Worm (Caenorhabditis elegans) whole organism, L4 larva: ENCODE measurements around the gene F13E9.19.

ENCODE experiments used
- D1046.2 ChIP-seq: fragments of 200-800 bp; sonication (Bioruptor generic); IDR thresholded peaks from 2 replicates; pipeline ENCODE4 v1.3.6; 2022; ENCODE audit warnings: missing genetic modification characterization, missing compliant biosample characterization
- F10B5.3 ChIP-seq: sonication (generic microtip); optimal IDR thresholded peaks from 2 replicates; lab custom pipeline; 2016; ENCODE audit warnings: mild to moderate bottlenecking, missing genetic modification characterization, missing compliant biosample characterization
- F44E2.7 ChIP-seq: fragments of 200-800 bp; sonication (Bioruptor generic); IDR thresholded peaks from 2 replicates; pipeline ENCODE4 v2.1.2; 2022; ENCODE audit warnings: missing genetic modification characterization, missing compliant biosample characterization
- F49E8.2 ChIP-seq: sonication (generic microtip); optimal IDR thresholded peaks from 2 replicates; lab custom pipeline; 2016; ENCODE audit warnings: missing compliant biosample characterization, mild to moderate bottlenecking, missing genetic modification characterization, borderline replicate concordance
- Y105C5A.15 ChIP-seq: fragments of 200-800 bp; sonication (Bioruptor generic); IDR thresholded peaks from 2 replicates; pipeline ENCODE4 v1.3.6; 2022; ENCODE audit warnings: missing genetic modification characterization, missing compliant biosample characterization
- Y48G9A.11 ChIP-seq: fragments of 200-800 bp; sonication (Bioruptor generic); IDR thresholded peaks from 2 replicates; pipeline ENCODE4 v1.3.6; 2022; ENCODE audit warnings: missing genetic modification reagents, missing genetic modification characterization, missing compliant biosample characterization
- Y5F2A.4 ChIP-seq: fragments of 200-800 bp; sonication (Bioruptor generic); optimal IDR thresholded peaks from 2 replicates; lab custom pipeline; 2018; ENCODE audit warnings: mild to moderate bottlenecking, missing genetic modification characterization, missing compliant biosample characterization
- ZK337.2 ChIP-seq: fragments of 200-800 bp; sonication (Bioruptor generic); IDR thresholded peaks from 2 replicates; pipeline ENCODE4 v1.3.6; 2022; ENCODE audit warnings: missing genetic modification reagents, missing genetic modification characterization, missing compliant biosample characterization
- ZK546.5 ChIP-seq, 2 experiments: sonication (generic microtip); optimal IDR thresholded peaks; 2 replicates each; lab custom pipeline; 2017; ENCODE audit warnings: missing biosample characterization in 2 of 2, missing genetic modification characterization in 2 of 2
- aha-1 ChIP-seq: fragments of 150-350 bp; peaks from one replicate; lab custom pipeline; 2014; ENCODE audit warnings: missing biosample characterization, missing genetic modification characterization
- aly-2 ChIP-seq: sonication (generic microtip); optimal IDR thresholded peaks from 2 replicates; lab custom pipeline; 2018; ENCODE audit warnings: missing biosample characterization, missing genetic modification characterization
- arid-1 ChIP-seq: fragments of 200-800 bp; sonication (Bioruptor generic); conservative IDR thresholded peaks from 2 replicates; pipeline ENCODE4 v1.3.6; 2022; ENCODE audit warnings: missing genetic modification reagents, missing genetic modification characterization, missing compliant biosample characterization
- attf-4 ChIP-seq: sonication (generic microtip); optimal IDR thresholded peaks from 3 replicates; lab custom pipeline; 2017; ENCODE audit warnings: missing biosample characterization, missing genetic modification characterization
- ces-1 ChIP-seq: fragments of 150-350 bp; sonication (generic microtip); optimal IDR thresholded peaks from 4 replicates; lab custom pipeline; 2014; ENCODE audit warnings: missing biosample characterization, missing genetic modification reagents, missing genetic modification characterization
- dmd-9 ChIP-seq: fragments of 200-800 bp; sonication (Bioruptor generic); IDR thresholded peaks from 2 replicates; pipeline ENCODE4 v1.3.6; 2022; ENCODE audit warnings: missing genetic modification reagents, missing genetic modification characterization, missing compliant biosample characterization
- dpl-1 ChIP-seq: fragments of 150-350 bp; optimal IDR thresholded peaks from 2 replicates; lab custom pipeline; 2014; ENCODE audit warnings: missing biosample characterization, missing genetic modification reagents, missing genetic modification characterization
- duxl-1 ChIP-seq: sonication (generic microtip); optimal IDR thresholded peaks from 2 replicates; lab custom pipeline; 2016; ENCODE audit warnings: mild to moderate bottlenecking, missing genetic modification characterization, moderate library complexity, missing compliant biosample characterization; ENCODE audit not compliant: poor library complexity
- gei-8 ChIP-seq: fragments of 200-800 bp; sonication (Bioruptor generic); optimal IDR thresholded peaks from 2 replicates; lab custom pipeline; 2018; ENCODE audit warnings: mild to moderate bottlenecking, missing genetic modification characterization, missing compliant biosample characterization
- hif-1 ChIP-seq, 2 experiments: sonication (generic microtip); optimal IDR thresholded peaks; 2 replicates each; lab custom pipeline; 2016 to 2017; ENCODE audit warnings: missing compliant biosample characterization in 2 of 2, missing genetic modification characterization in 2 of 2, missing genetic modification reagents in 2 of 2, missing genotype in 2 of 2, mild to moderate bottlenecking in 1 of 2
- hlh-11 ChIP-seq: fragments of 200-800 bp; sonication (Bioruptor generic); optimal IDR thresholded peaks from 2 replicates; lab custom pipeline; 2018; ENCODE audit warnings: mild to moderate bottlenecking, missing genetic modification characterization, missing compliant biosample characterization
- hlh-30 ChIP-seq: sonication (generic microtip); optimal IDR thresholded peaks from 2 replicates; lab custom pipeline; 2017; ENCODE audit warnings: antibody characterized with exemption, mild to moderate bottlenecking, missing genetic modification characterization, missing compliant biosample characterization; ENCODE audit not compliant: insufficient read depth
- jun-1 ChIP-seq: fragments of 150-350 bp; optimal IDR thresholded peaks from 2 replicates; lab custom pipeline; 2014; ENCODE audit warnings: missing biosample characterization, missing genetic modification reagents, missing genetic modification characterization
- lim-7 ChIP-seq: fragments of 200-800 bp; sonication (Bioruptor generic); IDR thresholded peaks from 2 replicates; pipeline ENCODE4 v1.3.6; 2022; ENCODE audit warnings: missing genetic modification characterization, missing compliant biosample characterization
- lin-1 ChIP-seq: fragments of 200-800 bp; sonication (Bioruptor generic); IDR thresholded peaks from 2 replicates; pipeline ENCODE4 v1.3.6; 2022; ENCODE audit warnings: missing genetic modification reagents, missing genetic modification characterization, missing compliant biosample characterization
- lin-13 ChIP-seq: fragments of 150-350 bp; optimal IDR thresholded peaks from 2 replicates; lab custom pipeline; 2014; ENCODE audit warnings: missing biosample characterization, missing genetic modification reagents, missing genetic modification characterization
- lin-29 ChIP-seq: fragments of 200-800 bp; sonication (Bioruptor generic); IDR thresholded peaks from 2 replicates; pipeline ENCODE4 v1.3.6; 2022; ENCODE audit warnings: missing genetic modification reagents, missing genetic modification characterization, missing compliant biosample characterization
- lin-38 ChIP-seq: fragments of 200-800 bp; sonication (Bioruptor generic); IDR thresholded peaks from 2 replicates; pipeline ENCODE4 v1.3.6; 2022; ENCODE audit warnings: missing genetic modification reagents, missing genetic modification characterization, missing compliant biosample characterization
- lin-39 ChIP-seq: fragments of 150-350 bp; optimal IDR thresholded peaks from 2 replicates; lab custom pipeline; 2014; ENCODE audit warnings: missing biosample characterization, missing genetic modification reagents, missing genetic modification characterization
- lir-3 ChIP-seq: sonication (generic microtip); optimal IDR thresholded peaks from 2 replicates; lab custom pipeline; 2016; ENCODE audit warnings: mild to moderate bottlenecking, missing genetic modification characterization, missing compliant biosample characterization
- lsy-2 ChIP-seq, 2 experiments: fragments of 150-350 bp in 1 of 2; sonication (generic microtip) in 1 of 2; optimal IDR thresholded peaks; 2 replicates each; lab custom pipeline; 2014 to 2017; ENCODE audit warnings: missing biosample characterization in 2 of 2, missing genetic modification characterization in 2 of 2
- madf-9 ChIP-seq: fragments of 200-800 bp; sonication (Bioruptor generic); conservative IDR thresholded peaks from 2 replicates; pipeline ENCODE4 v1.3.6; 2022; ENCODE audit warnings: missing genetic modification reagents, missing genetic modification characterization, missing compliant biosample characterization
- mep-1 ChIP-seq: fragments of 150-350 bp; sonication (generic microtip); optimal IDR thresholded peaks from 3 replicates; lab custom pipeline; 2014; ENCODE audit warnings: missing biosample characterization, missing genetic modification characterization
- mxl-2 ChIP-seq: fragments of 200-800 bp; sonication (Bioruptor generic); conservative IDR thresholded peaks from 2 replicates; pipeline ENCODE4 v1.3.6; 2022; ENCODE audit warnings: missing genetic modification reagents, missing genetic modification characterization, missing compliant biosample characterization
- mxl-3 ChIP-seq: fragments of 200-800 bp; sonication (Bioruptor generic); optimal IDR thresholded peaks from 2 replicates; lab custom pipeline; 2018; ENCODE audit warnings: mild to moderate bottlenecking, missing genetic modification characterization, missing compliant biosample characterization
- nhr-111 ChIP-seq: fragments of 200-800 bp; sonication (Bioruptor generic); optimal IDR thresholded peaks from 2 replicates; lab custom pipeline; 2018; ENCODE audit warnings: mild to moderate bottlenecking, missing genetic modification characterization, missing compliant biosample characterization
- nhr-28 ChIP-seq: fragments of 150-350 bp; optimal IDR thresholded peaks from 2 replicates; lab custom pipeline; 2014; ENCODE audit warnings: missing biosample characterization, missing genetic modification characterization
- nhr-42 ChIP-seq: fragments of 200-800 bp; sonication (Bioruptor generic); IDR thresholded peaks from 2 replicates; pipeline ENCODE4 v1.3.6; 2022; ENCODE audit warnings: missing genetic modification characterization, missing compliant biosample characterization
- nhr-6 ChIP-seq: fragments of 150-350 bp; optimal IDR thresholded peaks from 2 replicates; lab custom pipeline; 2014; ENCODE audit warnings: missing biosample characterization, missing genetic modification characterization
- nhr-76 ChIP-seq: fragments of 150-350 bp; optimal IDR thresholded peaks from 2 replicates; lab custom pipeline; 2014; ENCODE audit warnings: missing biosample characterization, missing genetic modification characterization
- nhr-77 ChIP-seq: fragments of 150-350 bp; optimal IDR thresholded peaks from 2 replicates; lab custom pipeline; 2014; ENCODE audit warnings: missing biosample characterization, missing genetic modification characterization
- php-3 ChIP-seq: fragments of 200-800 bp; sonication (Bioruptor generic); IDR thresholded peaks from 2 replicates; pipeline ENCODE4 v1.3.6; 2022; ENCODE audit warnings: missing genetic modification reagents, missing genetic modification characterization, missing compliant biosample characterization
- rbr-2 ChIP-seq: sonication (generic microtip); optimal IDR thresholded peaks from 2 replicates; lab custom pipeline; 2016; ENCODE audit warnings: missing genotype, missing genetic modification characterization, missing compliant biosample characterization
- saeg-2 ChIP-seq: fragments of 200-800 bp; sonication (Bioruptor generic); IDR thresholded peaks from 2 replicates; pipeline ENCODE4 v1.3.6; 2022; ENCODE audit warnings: missing genetic modification reagents, missing genetic modification characterization, missing compliant biosample characterization
- sdz-12 ChIP-seq: fragments of 200-800 bp; sonication (Bioruptor generic); optimal IDR thresholded peaks from 2 replicates; lab custom pipeline; 2018; ENCODE audit warnings: mild to moderate bottlenecking, missing genetic modification characterization, missing compliant biosample characterization
- snpc-1.2 ChIP-seq: fragments of 200-800 bp; sonication (Bioruptor generic); IDR thresholded peaks from 2 replicates; pipeline ENCODE4 v1.3.6; 2022; ENCODE audit warnings: missing genetic modification reagents, missing genetic modification characterization, missing compliant biosample characterization
- snpc-4 ChIP-seq: fragments of 150-350 bp; optimal IDR thresholded peaks from 2 replicates; lab custom pipeline; 2014; ENCODE audit warnings: missing biosample characterization, missing genetic modification characterization
- unc-130 ChIP-seq: sonication (generic microtip); optimal IDR thresholded peaks from 2 replicates; lab custom pipeline; 2016; ENCODE audit warnings: missing genetic modification reagents, missing genetic modification characterization, missing compliant biosample characterization
- unc-62 ChIP-seq, 3 experiments: fragments of 150-350 bp in 1 of 3; sonication (generic microtip); optimal IDR thresholded peaks in 2 of 3; peaks in 1 of 3; 1 replicate in 1 of 3; 2 replicates in 2 of 3; lab custom pipeline; 2014 to 2017; ENCODE audit warnings: missing biosample characterization in 3 of 3, missing genetic modification characterization in 3 of 3, missing genetic modification reagents in 3 of 3, missing genotype in 1 of 3
- zfp-2 ChIP-seq: sonication (generic microtip); optimal IDR thresholded peaks from 2 replicates; lab custom pipeline; 2016; ENCODE audit warnings: mild to moderate bottlenecking, missing genetic modification characterization, missing compliant biosample characterization
- ztf-11 ChIP-seq: fragments of 150-350 bp; optimal IDR thresholded peaks from 2 replicates; lab custom pipeline; 2014; ENCODE audit warnings: missing biosample characterization, missing genetic modification characterization

F13E9.19 gene

ce11 chrIV:10933777-10934546 is 34.8 kb downstream of the F13E9.19 start (continued):
- TF ChIP-seq mxl-3 = peak; percentile 18
- TF ChIP-seq mep-1 = peak; percentile 60
- TF ChIP-seq php-3 (GFP tag; lab: Robert Waterston, UW) = no peak; the same call in 1 of the 2 replicates
- TF ChIP-seq D1046.2 (GFP tag; lab: Robert Waterston, UW) = no peak
- peak; percentile 56 for TF ChIP-seq aha-1
- TF ChIP-seq dpl-1 (GFP tag; lab: Kevin White, UChicago) = no peak
- TF ChIP-seq Y48G9A.11 (GFP tag; lab: Robert Waterston, UW) = no peak
- TF ChIP-seq gei-8 (GFP tag; lab: Kevin White, UChicago) = peak; percentile 40
- no peak for TF ChIP-seq snpc-1.2 (GFP tag; lab: Robert Waterston, UW)
- TF ChIP-seq lim-7 (GFP tag; lab: Robert Waterston, UW) = peak; percentile 14; the same call in 1 of the 2 replicates
- no peak for TF ChIP-seq mxl-2 (GFP tag; lab: Robert Waterston, UW)
- no peak for TF ChIP-seq ZK546.5 (tag; optimal IDR thresholded peaks at IDR 0.05; lab: Kevin White, UChicago)
- no peak for TF ChIP-seq snpc-4 (tag; lab: Kevin White, UChicago)
- TF ChIP-seq saeg-2 (GFP tag; lab: Robert Waterston, UW) = no peak
- TF ChIP-seq Y5F2A.4 (GFP tag; lab: Kevin White, UChicago) = no peak
- peak in 1 of 2 experiments; percentile 23 for TF ChIP-seq hif-1 (tag; optimal IDR thresholded peaks at IDR 0.05; lab: Kevin White, UChicago)
- TF ChIP-seq hlh-30 (tag; lab: Kevin White, UChicago) = peak; percentile 35
- no peak for TF ChIP-seq lin-39 (tag; lab: Kevin White, UChicago)
- no peak for TF ChIP-seq F49E8.2
- TF ChIP-seq lin-38 = peak; percentile 58
- TF ChIP-seq F10B5.3 (tag; lab: Kevin White, UChicago) = peak; percentile 32
- TF ChIP-seq nhr-42 (GFP tag; lab: Robert Waterston, UW) = no peak
- no peak for TF ChIP-seq Y105C5A.15
- no peak for TF ChIP-seq ZK337.2 (GFP tag; lab: Robert Waterston, UW)
- no peak for TF ChIP-seq lin-29 (GFP tag; lab: Robert Waterston, UW)
- peak; percentile 6 for TF ChIP-seq nhr-111
- no peak for TF ChIP-seq ces-1 (GFP tag; lab: Kevin White, UChicago)
- TF ChIP-seq lin-1 (GFP tag; lab: Robert Waterston, UW) = peak; percentile 7; the same call in 1 of the 2 replicates
- TF ChIP-seq hlh-11 = peak; percentile 54
- no peak for TF ChIP-seq jun-1
- peak; percentile 44; the same call in 1 of the 2 replicates for TF ChIP-seq arid-1 (GFP tag; lab: Robert Waterston, UW)
- TF ChIP-seq unc-62 (GFP tag; optimal IDR thresholded peaks at IDR 0.05 in 1 of 2; lab: Kevin White, UChicago) = peak in 1 of 2 experiments; percentile 65
- no peak for TF ChIP-seq unc-62 (tag; optimal IDR thresholded peaks at IDR 0.05; lab: Kevin White, UChicago)
- TF ChIP-seq rbr-2 (tag; lab: Kevin White, UChicago) = no peak
- TF ChIP-seq sdz-12 (GFP tag; lab: Kevin White, UChicago) = peak; percentile 78
- no peak for TF ChIP-seq nhr-28
- peak; percentile 2 for TF ChIP-seq duxl-1 (tag; lab: Kevin White, UChicago)
- no peak for TF ChIP-seq lin-13 (GFP tag; lab: Kevin White, UChicago)
- TF ChIP-seq lsy-2 (tag; optimal IDR thresholded peaks at IDR 0.05; lab: Kevin White, UChicago) = peak; percentile 2 to 66
- no peak for TF ChIP-seq unc-130
- TF ChIP-seq aly-2 = no peak
- TF ChIP-seq attf-4 (tag; lab: Kevin White, UChicago) = no peak
- TF ChIP-seq F44E2.7 (GFP tag; lab: Robert Waterston, UW) = no peak
- TF ChIP-seq lir-3 (tag; lab: Kevin White, UChicago) = no peak
- TF ChIP-seq nhr-76 (tag; lab: Kevin White, UChicago) = no peak
- TF ChIP-seq ztf-11 (tag; lab: Kevin White, UChicago) = no peak
- no peak for TF ChIP-seq nhr-6 (tag; lab: Kevin White, UChicago)
- TF ChIP-seq zfp-2 = no peak
- TF ChIP-seq nhr-77 (tag; lab: Kevin White, UChicago) = peak; percentile 70
- TF ChIP-seq madf-9 (GFP tag; lab: Robert Waterston, UW) = no peak
- no peak for TF ChIP-seq dmd-9
